Fruit fly (Drosophila melanogaster) whole organism, embryonic: ENCODE results near the gene CG15332.
A peak's percentile ranks its signal among the peaks of the same experiment; 100 is the strongest.

ENCODE experiments used
- Abd-B ChIP-seq: fragments of 200-800 bp; sonication (Bioruptor generic); optimal IDR thresholded peaks from 2 replicates; lab custom pipeline; 2018; ENCODE audit warnings: missing biosample characterization, mild to moderate bottlenecking, missing genetic modification characterization, moderate library complexity
- Atf-2 ChIP-seq: fragments of 200-800 bp; sonication (Bioruptor generic); optimal IDR thresholded peaks from 2 replicates; lab custom pipeline; 2016; ENCODE audit warnings: missing biosample characterization, missing genetic modification characterization
- CG11247 ChIP-seq: fragments of 200-800 bp; sonication (Bioruptor generic); IDR thresholded peaks from 2 replicates; pipeline ENCODE4 v1.3.6; 2022; ENCODE audit warnings: missing biosample characterization, missing genetic modification characterization
- CG11696 ChIP-seq: fragments of 200-800 bp; sonication (Bioruptor generic); IDR thresholded peaks from 2 replicates; pipeline ENCODE4 v1.3.6; 2022; ENCODE audit warnings: missing biosample characterization, missing genetic modification characterization
- CG12769 ChIP-seq: fragments of 200-800 bp; sonication (Bioruptor generic); optimal IDR thresholded peaks from 2 replicates; lab custom pipeline; 2019; ENCODE audit warnings: missing biosample characterization, mild to moderate bottlenecking, missing genetic modification characterization, moderate library complexity
- CG12942 ChIP-seq: fragments of 200-800 bp; sonication (Bioruptor generic); optimal IDR thresholded peaks from 3 replicates; lab custom pipeline; 2016; ENCODE audit warnings: missing biosample characterization, missing genetic modification characterization
- CG13424 ChIP-seq: fragments of 200-800 bp; sonication (Bioruptor generic); optimal IDR thresholded peaks from 2 replicates; lab custom pipeline; 2019; ENCODE audit warnings: missing biosample characterization, mild to moderate bottlenecking, missing genetic modification characterization, moderate library complexity
- CG17328 ChIP-seq: fragments of 200-800 bp; sonication (Bioruptor generic); IDR thresholded peaks from 2 replicates; pipeline ENCODE4 v1.3.6; 2022; ENCODE audit warnings: missing biosample characterization, missing genetic modification characterization
- CG17568 ChIP-seq: fragments of 200-800 bp; sonication (Bioruptor generic); optimal IDR thresholded peaks from 2 replicates; lab custom pipeline; 2018; ENCODE audit warnings: missing biosample characterization, mild to moderate bottlenecking, missing genetic modification characterization, moderate library complexity
- CG18262 ChIP-seq: fragments of 200-800 bp; optimal IDR thresholded peaks from 3 replicates; lab custom pipeline; 2019; ENCODE audit warnings: missing biosample characterization, mild to moderate bottlenecking, missing genetic modification characterization, moderate library complexity
- CG2712 ChIP-seq: fragments of 200-800 bp; optimal IDR thresholded peaks from 3 replicates; lab custom pipeline; 2019; ENCODE audit warnings: missing biosample characterization, mild to moderate bottlenecking, missing genetic modification characterization, moderate library complexity
- CG3281 ChIP-seq: fragments of 200-800 bp; sonication (Bioruptor generic); optimal IDR thresholded peaks from 3 replicates; lab custom pipeline; 2017; ENCODE audit warnings: missing biosample characterization, mild to moderate bottlenecking, missing genetic modification characterization
- CG6683 ChIP-seq: fragments of 200-800 bp; sonication (Bioruptor generic); optimal IDR thresholded peaks from 2 replicates; lab custom pipeline; 2017; ENCODE audit warnings: missing biosample characterization, mild to moderate bottlenecking, missing genetic modification characterization, missing genetic modification reagents
- CG7928 ChIP-seq: fragments of 200-800 bp; sonication (Bioruptor generic); optimal IDR thresholded peaks from 2 replicates; lab custom pipeline; 2017; ENCODE audit warnings: missing biosample characterization, mild to moderate bottlenecking, missing genetic modification characterization
- CG8089 ChIP-seq: fragments of 200-800 bp; sonication (Bioruptor generic); optimal IDR thresholded peaks from 3 replicates; lab custom pipeline; 2016; ENCODE audit warnings: missing biosample characterization, missing genetic modification characterization
- CG8388 ChIP-seq: fragments of 200-800 bp; sonication (Bioruptor generic); optimal IDR thresholded peaks from 2 replicates; lab custom pipeline; 2019; ENCODE audit warnings: missing biosample characterization, mild to moderate bottlenecking, missing genetic modification characterization, moderate library complexity
- CG9609 ChIP-seq: fragments of 200-800 bp; sonication (Bioruptor generic); optimal IDR thresholded peaks from 3 replicates; lab custom pipeline; 2016; ENCODE audit warnings: missing biosample characterization, missing genetic modification characterization
- Dek ChIP-seq: fragments of 200-800 bp; sonication (Bioruptor generic); optimal IDR thresholded peaks from 3 replicates; lab custom pipeline; 2019; ENCODE audit warnings: missing biosample characterization, mild to moderate bottlenecking, missing genetic modification characterization, moderate library complexity
- Elba2 ChIP-seq: fragments of 200-800 bp; sonication (Bioruptor generic); optimal IDR thresholded peaks from 3 replicates; lab custom pipeline; 2016; ENCODE audit warnings: missing biosample characterization, missing genetic modification characterization
- Fer1 ChIP-seq: fragments of 200-800 bp; sonication (Bioruptor generic); optimal IDR thresholded peaks from 2 replicates; lab custom pipeline; 2017; ENCODE audit warnings: missing biosample characterization, mild to moderate bottlenecking, missing genetic modification characterization
- Fer2 ChIP-seq: fragments of 200-800 bp; sonication (Bioruptor generic); optimal IDR thresholded peaks from 2 replicates; lab custom pipeline; 2018; ENCODE audit warnings: missing biosample characterization, mild to moderate bottlenecking, missing genetic modification characterization, moderate library complexity
- Gsc ChIP-seq: fragments of 200-800 bp; sonication (Bioruptor generic); IDR thresholded peaks from 2 replicates; pipeline ENCODE4 v1.3.6; 2022; ENCODE audit warnings: missing biosample characterization, missing genetic modification characterization
- MESR4 ChIP-seq: fragments of 200-800 bp; sonication (Bioruptor generic); optimal IDR thresholded peaks from 2 replicates; lab custom pipeline; 2018; ENCODE audit warnings: missing biosample characterization, mild to moderate bottlenecking, missing genetic modification characterization, moderate library complexity
- Meics ChIP-seq: fragments of 200-800 bp; sonication (Bioruptor generic); optimal IDR thresholded peaks from 2 replicates; lab custom pipeline; 2017; ENCODE audit warnings: missing biosample characterization, mild to moderate bottlenecking, missing genetic modification characterization
- Spps ChIP-seq: fragments of 200-800 bp; sonication (Bioruptor generic); optimal IDR thresholded peaks from 2 replicates; lab custom pipeline; 2018; ENCODE audit warnings: missing biosample characterization, mild to moderate bottlenecking, missing genetic modification characterization
- Sry-β ChIP-seq: fragments of 200-800 bp; sonication (Bioruptor generic); optimal IDR thresholded peaks from 2 replicates; lab custom pipeline; 2018; ENCODE audit warnings: missing biosample characterization, mild to moderate bottlenecking, missing genetic modification characterization, moderate library complexity
- TFAM ChIP-seq: fragments of 200-800 bp; sonication (Bioruptor generic); optimal IDR thresholded peaks from 2 replicates; lab custom pipeline; 2017; ENCODE audit warnings: missing biosample characterization, missing genetic modification characterization, inconsistent platforms
- Vsx1 ChIP-seq: fragments of 200-800 bp; sonication (Bioruptor generic); optimal IDR thresholded peaks from 2 replicates; lab custom pipeline; 2017; ENCODE audit warnings: missing biosample characterization, mild to moderate bottlenecking, missing genetic modification characterization, missing genetic modification reagents
- YL-1 ChIP-seq: fragments of 200-800 bp; sonication (Bioruptor generic); optimal IDR thresholded peaks from 3 replicates; lab custom pipeline; 2017; ENCODE audit warnings: missing biosample characterization, mild to moderate bottlenecking, missing genetic modification characterization
- ara ChIP-seq: fragments of 200-800 bp; sonication (Bioruptor generic); IDR thresholded peaks from 2 replicates; pipeline ENCODE4 v1.3.6; 2022; ENCODE audit warnings: missing biosample characterization, missing genetic modification characterization
- cad ChIP-seq: fragments of >200 bp; optimal IDR thresholded peaks from 2 replicates; lab custom pipeline; 2017; ENCODE audit warnings: missing biosample characterization, missing genetic modification characterization
- cas ChIP-seq: fragments of 200-800 bp; sonication (Bioruptor generic); IDR thresholded peaks from 2 replicates; pipeline ENCODE4 v1.3.6; 2022; ENCODE audit warnings: missing biosample characterization, missing genetic modification characterization
- chn ChIP-seq: fragments of 200-800 bp; sonication (Bioruptor generic); optimal IDR thresholded peaks from 2 replicates; lab custom pipeline; 2016; ENCODE audit warnings: missing biosample characterization, missing genetic modification characterization
- dan ChIP-seq: fragments of 200-800 bp; sonication (Bioruptor generic); IDR thresholded peaks from 2 replicates; pipeline ENCODE4 v1.3.6; 2022; ENCODE audit warnings: missing biosample characterization, missing genetic modification characterization
- dati ChIP-seq: fragments of 200-800 bp; sonication (Bioruptor generic); IDR thresholded peaks from 2 replicates; pipeline ENCODE4 v1.3.6; 2022; ENCODE audit warnings: missing biosample characterization, missing genetic modification characterization
- eve ChIP-seq, 2 experiments: fragments of >200 bp; optimal IDR thresholded peaks; 2 replicates each; lab custom pipeline; 2017; ENCODE audit warnings: missing biosample characterization in 2 of 2, missing genetic modification characterization in 2 of 2
- ftz-f1 ChIP-seq: fragments of 200-800 bp; sonication (Bioruptor generic); optimal IDR thresholded peaks from 2 replicates; lab custom pipeline; 2016; ENCODE audit warnings: missing biosample characterization, missing genetic modification characterization
- gsb-n ChIP-seq: fragments of 200-800 bp; sonication (Bioruptor generic); optimal IDR thresholded peaks from 3 replicates; lab custom pipeline; 2018; ENCODE audit warnings: missing biosample characterization, mild to moderate bottlenecking, missing genetic modification characterization
- ham ChIP-seq: fragments of 200-800 bp; sonication (Bioruptor generic); IDR thresholded peaks from 2 replicates; pipeline ENCODE4 v1.3.6; 2022; ENCODE audit warnings: missing biosample characterization, missing genetic modification characterization
- hb ChIP-seq: fragments of 200-800 bp; sonication (Bioruptor generic); IDR thresholded peaks from 3 replicates; pipeline ENCODE4 v1.3.6; 2022; ENCODE audit warnings: missing biosample characterization, missing genetic modification characterization; ENCODE audit not compliant: partially characterized antibody
- jigr1 ChIP-seq: fragments of 200-800 bp; sonication (Bioruptor generic); IDR thresholded peaks from 3 replicates; pipeline ENCODE4 v1.3.6; 2022; ENCODE audit warnings: missing biosample characterization, missing genetic modification characterization
- kni ChIP-seq: fragments of 200-800 bp; sonication (Bioruptor generic); optimal IDR thresholded peaks from 3 replicates; lab custom pipeline; 2017; ENCODE audit warnings: mild to moderate bottlenecking, missing biosample characterization, missing genetic modification reagents, missing genetic modification characterization
- nau ChIP-seq: fragments of 200-800 bp; sonication (Bioruptor generic); optimal IDR thresholded peaks from 3 replicates; lab custom pipeline; 2017; ENCODE audit warnings: missing biosample characterization, mild to moderate bottlenecking, missing genetic modification characterization, missing genetic modification reagents
- phol ChIP-seq: fragments of 200-800 bp; sonication (Bioruptor generic); optimal IDR thresholded peaks from 3 replicates; lab custom pipeline; 2018; ENCODE audit warnings: missing biosample characterization, mild to moderate bottlenecking, missing genetic modification characterization, moderate library complexity
- pzg ChIP-seq: fragments of 200-800 bp; sonication (Bioruptor generic); optimal IDR thresholded peaks from 3 replicates; lab custom pipeline; 2018; ENCODE audit warnings: missing biosample characterization, mild to moderate bottlenecking, missing genetic modification characterization, moderate library complexity
- row ChIP-seq: fragments of 200-800 bp; sonication (Bioruptor generic); IDR thresholded peaks from 3 replicates; pipeline ENCODE4 v1.3.6; 2022; ENCODE audit warnings: missing biosample characterization, missing genetic modification characterization
- twi ChIP-seq: fragments of 200-800 bp; optimal IDR thresholded peaks from 2 replicates; lab custom pipeline; 2019; ENCODE audit warnings: missing biosample characterization, mild to moderate bottlenecking, missing genetic modification characterization, moderate library complexity
- vfl ChIP-seq: fragments of 200-800 bp; sonication (Bioruptor generic); optimal IDR thresholded peaks from 2 replicates; lab custom pipeline; 2016; ENCODE audit warnings: missing biosample characterization, missing genetic modification characterization
- yki ChIP-seq: fragments of >200 bp; optimal IDR thresholded peaks from 3 replicates; lab custom pipeline; 2018
- zen2 ChIP-seq: fragments of 200-800 bp; sonication (Bioruptor generic); IDR thresholded peaks from 3 replicates; pipeline ENCODE4 v1.3.6; 2022; ENCODE audit warnings: missing biosample characterization, missing genetic modification characterization; ENCODE audit not compliant: partially characterized antibody

The CG15332 gene

dm6 chrX:7972363-7972942, 16.7 kb upstream of the CG15332 start (continued):
- peak; percentile 54; the same call in 1 of the 3 replicates for TF ChIP-seq jigr1
- peak in 1 of 2 experiments; percentile 94 for TF ChIP-seq eve (GFP tag; optimal IDR thresholded peaks at IDR 0.05; lab: Kevin White, UChicago)
- TF ChIP-seq Dek (tag; lab: Kevin White, UChicago): peak; percentile 64
- TF ChIP-seq CG17568 (GFP tag; lab: Kevin White, UChicago): peak; percentile 83
- TF ChIP-seq MESR4 (GFP tag; lab: Kevin White, UChicago): peak; percentile 22
- TF ChIP-seq dati (GFP tag; lab: Robert Waterston, UW): peak; percentile 69; the same call in 1 of the 2 replicates
- TF ChIP-seq hb (GFP tag; lab: Robert Waterston, UW): no peak
- TF ChIP-seq CG11696 (GFP tag; lab: Robert Waterston, UW): peak; percentile 98
- peak; percentile 51 for TF ChIP-seq TFAM (GFP tag; lab: Kevin White, UChicago)
- peak; percentile 82 for TF ChIP-seq Abd-B (GFP tag; lab: Kevin White, UChicago)
- peak; percentile 41 for TF ChIP-seq Sry-β (GFP tag; lab: Kevin White, UChicago)
- TF ChIP-seq yki (lab: Kevin White, UChicago): no peak
- peak; percentile 28 for TF ChIP-seq YL-1 (GFP tag; lab: Kevin White, UChicago)
- TF ChIP-seq Elba2: no peak
- TF ChIP-seq Fer2 (tag; lab: Kevin White, UChicago): peak; percentile 49
- no peak for TF ChIP-seq ftz-f1 (GFP tag; lab: Kevin White, UChicago)
- TF ChIP-seq Gsc (GFP tag; lab: Robert Waterston, UW): peak; percentile 70
- peak; percentile 89 for TF ChIP-seq CG8388 (GFP tag; lab: Kevin White, UChicago)
- TF ChIP-seq gsb-n (tag; lab: Kevin White, UChicago): peak; percentile 90
- peak; percentile 94 for TF ChIP-seq ara
- TF ChIP-seq CG7928 (GFP tag; lab: Kevin White, UChicago): no peak
- TF ChIP-seq vfl: peak; percentile 56
- peak; percentile 68 for TF ChIP-seq Vsx1 (GFP tag; lab: Kevin White, UChicago)
- TF ChIP-seq Fer1 (GFP tag; lab: Kevin White, UChicago): peak; percentile 89
- peak; percentile 83 for TF ChIP-seq nau
- peak; percentile 70 for TF ChIP-seq dan (GFP tag; lab: Robert Waterston, UW)
- 0 out of 2 replicates have a peak, but pooled peaks have one; percentile 27 for TF ChIP-seq cas
- peak; percentile 93 for TF ChIP-seq row
- no peak for TF ChIP-seq pzg (GFP tag; lab: Kevin White, UChicago)
- peak; percentile 48 for TF ChIP-seq kni (GFP tag; lab: Kevin White, UChicago)
- TF ChIP-seq Meics: peak; percentile 81
- TF ChIP-seq CG9609 (GFP tag; lab: Kevin White, UChicago): peak; percentile 40
- TF ChIP-seq CG12942: peak; percentile 71
- TF ChIP-seq CG12769 (tag; lab: Kevin White, UChicago): peak; percentile 89
- TF ChIP-seq CG11247: peak; percentile 81
- no peak for TF ChIP-seq cad
- peak; percentile 73 for TF ChIP-seq CG6683 (GFP tag; lab: Kevin White, UChicago)
- TF ChIP-seq CG13424 (tag; lab: Kevin White, UChicago): peak; percentile 87
- TF ChIP-seq twi (tag; lab: Kevin White, UChicago): peak; percentile 32
- TF ChIP-seq CG18262: peak; percentile 88
- TF ChIP-seq zen2 (GFP tag; lab: Robert Waterston, UW): no peak
- peak; percentile 91 for TF ChIP-seq CG17328 (GFP tag; lab: Robert Waterston, UW)
- TF ChIP-seq chn (GFP tag; lab: Kevin White, UChicago): peak; percentile 72
- TF ChIP-seq phol: peak; percentile 88
- TF ChIP-seq CG8089 (GFP tag; lab: Kevin White, UChicago): peak; percentile 56
- TF ChIP-seq Spps (tag; lab: Kevin White, UChicago): peak; percentile 73
- peak; percentile 77 for TF ChIP-seq CG3281
- peak; percentile 63 for TF ChIP-seq Atf-2
- TF ChIP-seq ham: 0 out of 2 replicates have a peak, but pooled peaks have one; percentile 34
- peak; percentile 88 for TF ChIP-seq CG2712 (tag; lab: Kevin White, UChicago)
